Fruit fly (Drosophila melanogaster): Measurements from ENCODE around the gene Sgt.

Gene Sgt

dm6 chr2L:17477710-17478109 lies 6.3 kb downstream of the Sgt start, which contains the start of gene cass (continued):
- TF ChIP-seq hkb (optimal IDR thresholded peaks at IDR 0.05) (no peak), hkb (GFP tag; IDR thresholded peaks at IDR 0.05) (no peak), zen (tag; optimal IDR thresholded peaks at IDR 0.05) (peak; percentile 52), Max (GFP tag; optimal IDR thresholded peaks at IDR 0.05) (peak; percentile 4), CG14667 (GFP tag; IDR thresholded peaks at IDR 0.05) (no peak), sna (GFP tag; IDR thresholded peaks at IDR 0.05; ENCODE audit: partially characterized antibody) (peak; percentile 82), ro (GFP tag; IDR thresholded peaks at IDR 0.05) (no peak), unpg (GFP tag; optimal IDR thresholded peaks at IDR 0.05) (peak; percentile 23), Dbx (GFP tag; IDR thresholded peaks at IDR 0.05) (no peak; the same call in 2 of the 3 replicates), CG33213 (GFP tag; optimal IDR thresholded peaks at IDR 0.05) (no peak), Dll (GFP tag; IDR thresholded peaks at IDR 0.05; ENCODE audit: partially characterized antibody) (peak; percentile 90), ash1 (GFP tag; optimal IDR thresholded peaks at IDR 0.05) (no peak), CG11696 (GFP tag; IDR thresholded peaks at IDR 0.05) (no peak), CG11723 (GFP tag; optimal IDR thresholded peaks at IDR 0.05) (no peak), CG15514 (GFP tag; optimal IDR thresholded peaks at IDR 0.05) (peak; percentile 63), ap (GFP tag; IDR thresholded peaks at IDR 0.05) (no peak), onecut (GFP tag; IDR thresholded peaks at IDR 0.05) (no peak), Doc3 (GFP tag; IDR thresholded peaks at IDR 0.05; ENCODE audit: partially characterized antibody) (peak; percentile 87), CG5245 (GFP tag; optimal IDR thresholded peaks at IDR 0.05) (no peak), Scr (GFP tag; IDR thresholded peaks at IDR 0.05; ENCODE audit: partially characterized antibody) (peak; percentile 93), chif (GFP tag; optimal IDR thresholded peaks at IDR 0.05) (no peak), CG3281 (GFP tag; optimal IDR thresholded peaks at IDR 0.05) (no peak), amos (GFP tag; IDR thresholded peaks at IDR 0.05; ENCODE audit: partially characterized antibody) (peak; percentile 95), sens (GFP tag) (peak; percentile 76), CG15601 (tag; optimal IDR thresholded peaks at IDR 0.05) (peak; percentile 33), stwl (tag; optimal IDR thresholded peaks at IDR 0.05) (peak; percentile 92), Spps (tag; optimal IDR thresholded peaks at IDR 0.05) (no peak), Hr39 (optimal IDR thresholded peaks at IDR 0.05) (no peak), CG15479 (GFP tag; optimal IDR thresholded peaks at IDR 0.05) (no peak), CG6689 (GFP tag; IDR thresholded peaks at IDR 0.05) (no peak), CG10147 (GFP tag; optimal IDR thresholded peaks at IDR 0.05) (no peak), lmd (GFP tag; IDR thresholded peaks at IDR 0.05) (no peak), CG3995 (GFP tag; optimal IDR thresholded peaks at IDR 0.05) (peak; percentile 88), chinmo (GFP tag; IDR thresholded peaks at IDR 0.05; ENCODE audit: partially characterized antibody) (peak; percentile 76; the same call in 1 of the 4 replicates), CG4707 (GFP tag; optimal IDR thresholded peaks at IDR 0.05) (no peak), HmgZ (tag; optimal IDR thresholded peaks at IDR 0.05) (peak; percentile 62), chn (GFP tag; optimal IDR thresholded peaks at IDR 0.05) (no peak), sc (optimal IDR thresholded peaks at IDR 0.05) (no peak), sc (GFP tag; optimal IDR thresholded peaks at IDR 0.05) (no peak), Awh (GFP tag; IDR thresholded peaks at IDR 0.05) (no peak), tio (GFP tag; optimal IDR thresholded peaks at IDR 0.05) (no peak), cas (GFP tag; IDR thresholded peaks at IDR 0.05) (no peak), Aef1 (GFP tag; IDR thresholded peaks at IDR 0.05) (no peak), trh (GFP tag; optimal IDR thresholded peaks at IDR 0.05) (no peak), HLH4C (GFP tag; IDR thresholded peaks at IDR 0.05; ENCODE audit: partially characterized antibody) (peak; percentile 91), ems (GFP tag; optimal IDR thresholded peaks at IDR 0.05) (no peak), jumu (GFP tag; optimal IDR thresholded peaks at IDR 0.05) (no peak), croc (GFP tag; conservative IDR thresholded peaks at IDR 0.05) (no peak), sim (GFP tag; IDR thresholded peaks at IDR 0.05) (no peak), CG3407 (GFP tag; optimal IDR thresholded peaks at IDR 0.05) (no peak), CG30020 (tag; optimal IDR thresholded peaks at IDR 0.05) (peak; percentile 59), dimm (GFP tag; IDR thresholded peaks at IDR 0.05) (no peak)
